Fruit fly (Drosophila melanogaster) whole organism, pupa: ENCODE measurements around the gene Sodh1.

ENCODE experiments used
- CG10348 ChIP-seq: fragments of 200-800 bp; sonication (Bioruptor generic); IDR thresholded peaks from 2 replicates; pipeline ENCODE4 v1.3.6; 2022; ENCODE audit warnings: missing biosample characterization, missing genetic modification characterization
- CG12605 ChIP-seq: fragments of 200-800 bp; sonication (Bioruptor generic); IDR thresholded peaks from 2 replicates; pipeline ENCODE4 v1.3.6; 2022; ENCODE audit warnings: missing biosample characterization, missing genetic modification characterization
- CG13204 ChIP-seq: fragments of 200-800 bp; sonication (Bioruptor generic); optimal IDR thresholded peaks from 2 replicates; lab custom pipeline; 2018; ENCODE audit warnings: missing biosample characterization, mild to moderate bottlenecking, missing genetic modification characterization, moderate library complexity
- CG14655 ChIP-seq: fragments of 200-800 bp; sonication (Bioruptor generic); optimal IDR thresholded peaks from 3 replicates; lab custom pipeline; 2017; ENCODE audit warnings: mild to moderate bottlenecking, missing biosample characterization, missing genetic modification reagents, missing genetic modification characterization
- CG15710 ChIP-seq: fragments of 200-800 bp; sonication (Bioruptor generic); optimal IDR thresholded peaks from 2 replicates; lab custom pipeline; 2018; ENCODE audit warnings: missing biosample characterization, mild to moderate bottlenecking, missing genetic modification characterization, moderate library complexity
- CG17806 ChIP-seq: fragments of 200-800 bp; sonication (Bioruptor generic); optimal IDR thresholded peaks from 2 replicates; lab custom pipeline; 2018; ENCODE audit warnings: missing biosample characterization, mild to moderate bottlenecking, missing genetic modification characterization, moderate library complexity
- CG32121 ChIP-seq: fragments of 200-800 bp; sonication (Bioruptor generic); IDR thresholded peaks from 2 replicates; pipeline ENCODE4 v1.3.6; 2022; ENCODE audit warnings: missing biosample characterization, missing genetic modification characterization
- CG34367 ChIP-seq: fragments of 200-800 bp; sonication (Bioruptor generic); optimal IDR thresholded peaks from 2 replicates; lab custom pipeline; 2018; ENCODE audit warnings: missing biosample characterization, mild to moderate bottlenecking, missing genetic modification characterization
- CG4496 ChIP-seq: fragments of 200-800 bp; sonication (Bioruptor generic); IDR thresholded peaks from 3 replicates; pipeline ENCODE4 v1.3.6; 2022; ENCODE audit warnings: missing biosample characterization, missing genetic modification characterization
- CG8159 ChIP-seq: fragments of 200-800 bp; sonication (Bioruptor generic); optimal IDR thresholded peaks from 3 replicates; lab custom pipeline; 2018; ENCODE audit warnings: missing biosample characterization, mild to moderate bottlenecking, missing genetic modification characterization, moderate library complexity
- CG8301 ChIP-seq: fragments of 200-800 bp; sonication (Bioruptor generic); optimal IDR thresholded peaks from 2 replicates; lab custom pipeline; 2018; ENCODE audit warnings: missing biosample characterization, mild to moderate bottlenecking, missing genetic modification characterization
- CG9948 ChIP-seq: fragments of 200-800 bp; sonication (Bioruptor generic); optimal IDR thresholded peaks from 2 replicates; lab custom pipeline; 2018; ENCODE audit warnings: missing biosample characterization, mild to moderate bottlenecking, missing genetic modification characterization, moderate library complexity
- D1 ChIP-seq: fragments of 200-800 bp; sonication (Bioruptor generic); optimal IDR thresholded peaks from 2 replicates; lab custom pipeline; 2018; ENCODE audit warnings: missing biosample characterization, mild to moderate bottlenecking, missing genetic modification characterization, moderate library complexity
- EcR ChIP-seq: fragments of 200-800 bp; sonication (Bioruptor generic); optimal IDR thresholded peaks from 3 replicates; lab custom pipeline; 2019; ENCODE audit warnings: missing biosample characterization, missing genetic modification characterization, mild to moderate bottlenecking, moderate library complexity, missing genetic modification reagents
- Ets98B ChIP-seq: fragments of 200-800 bp; sonication (Bioruptor generic); IDR thresholded peaks from 2 replicates; pipeline ENCODE4 v1.3.6; 2022; ENCODE audit warnings: missing biosample characterization, missing genetic modification characterization
- Pif1A ChIP-seq: fragments of 200-800 bp; sonication (Bioruptor generic); optimal IDR thresholded peaks from 3 replicates; lab custom pipeline; 2016; ENCODE audit warnings: missing biosample characterization, missing genetic modification characterization
- Pif1B ChIP-seq: fragments of 200-800 bp; sonication (Bioruptor generic); optimal IDR thresholded peaks from 3 replicates; lab custom pipeline; 2016; ENCODE audit warnings: missing biosample characterization, missing genetic modification characterization
- Snoo ChIP-seq: fragments of 200-800 bp; sonication (Bioruptor generic); optimal IDR thresholded peaks from 3 replicates; lab custom pipeline; 2017; ENCODE audit warnings: missing biosample characterization, mild to moderate bottlenecking, missing genetic modification characterization, inconsistent platforms
- fd96Ca ChIP-seq: fragments of 200-800 bp; sonication (Bioruptor generic); IDR thresholded peaks from 3 replicates; pipeline ENCODE4 v1.3.6; 2022; ENCODE audit warnings: missing biosample characterization, missing genetic modification characterization
- gl ChIP-seq: fragments of 200-800 bp; sonication (Bioruptor generic); optimal IDR thresholded peaks from 2 replicates; lab custom pipeline; 2018; ENCODE audit warnings: missing biosample characterization, mild to moderate bottlenecking, missing genetic modification characterization
- rn ChIP-seq: fragments of 200-800 bp; sonication (Bioruptor generic); IDR thresholded peaks from 2 replicates; pipeline ENCODE4 v1.3.6; 2022; ENCODE audit warnings: missing biosample characterization, missing genetic modification characterization

The Sodh1 gene

DNA sequence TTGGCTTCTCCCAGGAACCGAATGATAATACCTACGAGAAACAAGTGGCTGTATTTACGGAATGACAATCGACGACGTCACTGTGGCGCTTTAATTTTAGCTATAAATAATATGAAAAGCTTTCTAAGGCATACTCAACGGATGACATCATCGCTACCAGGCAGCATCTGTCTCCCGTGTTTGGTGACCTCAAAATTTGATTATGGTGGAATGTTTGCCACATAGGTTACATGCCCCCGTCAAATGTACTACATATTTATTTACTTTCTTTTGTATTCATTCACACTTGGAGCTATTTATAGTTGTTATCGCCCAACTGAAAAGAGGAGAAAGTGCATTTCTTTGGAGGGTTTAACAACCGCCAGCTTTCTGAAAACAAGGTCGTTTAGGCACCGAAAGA is 14.1 kb downstream of the Sodh1 start:
- TF ChIP-seq EcR: peak; percentile 60
- no peak for TF ChIP-seq Ets98B
- no peak for TF ChIP-seq Snoo (tag; lab: Kevin White, UChicago)

DNA sequence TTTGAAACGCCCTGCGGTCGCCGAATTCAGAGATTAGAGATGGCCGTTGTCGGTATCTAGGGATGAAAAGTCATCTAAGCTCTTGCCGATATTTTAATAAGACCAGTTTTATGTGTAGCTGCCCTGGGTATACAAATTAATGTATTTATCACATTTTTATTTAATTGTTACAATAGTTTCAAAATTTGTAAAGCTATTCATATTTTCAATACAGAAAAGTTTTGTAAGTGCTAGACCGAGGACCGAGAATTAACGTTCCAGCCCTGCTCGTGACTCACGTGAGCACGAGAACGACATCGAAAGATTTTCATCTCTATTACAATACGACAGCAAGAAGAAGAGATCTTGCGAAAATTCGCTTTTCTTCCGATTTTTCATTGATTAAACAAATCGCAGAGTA is 15.0 kb downstream of the Sodh1 start, which contains the start of the genes CG1105 and CG1965:
Gene CG1105 (minus strand): TSS at position 45 of the 400 bp plus-strand sequence.
Gene CG1965 (plus strand): TSS at position 310 of the 400 bp plus-strand sequence.
- TF ChIP-seq CG8301 (tag; lab: Kevin White, UChicago): no peak
- TF ChIP-seq gl (tag; lab: Kevin White, UChicago): peak; percentile 14
- peak; percentile 85 for TF ChIP-seq CG32121
- TF ChIP-seq Pif1A (GFP tag; lab: Kevin White, UChicago): peak; percentile 87
- peak; percentile 67 for TF ChIP-seq CG12605
- TF ChIP-seq CG4496: peak; percentile 89
- TF ChIP-seq EcR: peak; percentile 15
- TF ChIP-seq CG14655 (GFP tag; lab: Kevin White, UChicago): no peak
- peak; percentile 80 for TF ChIP-seq CG17806 (tag; lab: Kevin White, UChicago)
- TF ChIP-seq CG8159: peak; percentile 83
- TF ChIP-seq CG9948 (tag; lab: Kevin White, UChicago): peak; percentile 74
- no peak for TF ChIP-seq Pif1B
- TF ChIP-seq fd96Ca: peak; percentile 92
- TF ChIP-seq CG34367 (tag; lab: Kevin White, UChicago): peak; percentile 68
- no peak for TF ChIP-seq D1 (tag; lab: Kevin White, UChicago)
- peak; percentile 88 for TF ChIP-seq rn (GFP tag; lab: Robert Waterston, UW)
- peak; percentile 85 for TF ChIP-seq CG15710 (tag; lab: Kevin White, UChicago)
- peak; percentile 75 for TF ChIP-seq Snoo (tag; lab: Kevin White, UChicago)
- TF ChIP-seq CG10348 (GFP tag; lab: Robert Waterston, UW): peak; percentile 76
- peak; percentile 79 for TF ChIP-seq Ets98B
- TF ChIP-seq CG13204 (GFP tag; lab: Kevin White, UChicago): no peak
- TF ChIP-seq, all 21 proteins: peak for 16

DNA sequence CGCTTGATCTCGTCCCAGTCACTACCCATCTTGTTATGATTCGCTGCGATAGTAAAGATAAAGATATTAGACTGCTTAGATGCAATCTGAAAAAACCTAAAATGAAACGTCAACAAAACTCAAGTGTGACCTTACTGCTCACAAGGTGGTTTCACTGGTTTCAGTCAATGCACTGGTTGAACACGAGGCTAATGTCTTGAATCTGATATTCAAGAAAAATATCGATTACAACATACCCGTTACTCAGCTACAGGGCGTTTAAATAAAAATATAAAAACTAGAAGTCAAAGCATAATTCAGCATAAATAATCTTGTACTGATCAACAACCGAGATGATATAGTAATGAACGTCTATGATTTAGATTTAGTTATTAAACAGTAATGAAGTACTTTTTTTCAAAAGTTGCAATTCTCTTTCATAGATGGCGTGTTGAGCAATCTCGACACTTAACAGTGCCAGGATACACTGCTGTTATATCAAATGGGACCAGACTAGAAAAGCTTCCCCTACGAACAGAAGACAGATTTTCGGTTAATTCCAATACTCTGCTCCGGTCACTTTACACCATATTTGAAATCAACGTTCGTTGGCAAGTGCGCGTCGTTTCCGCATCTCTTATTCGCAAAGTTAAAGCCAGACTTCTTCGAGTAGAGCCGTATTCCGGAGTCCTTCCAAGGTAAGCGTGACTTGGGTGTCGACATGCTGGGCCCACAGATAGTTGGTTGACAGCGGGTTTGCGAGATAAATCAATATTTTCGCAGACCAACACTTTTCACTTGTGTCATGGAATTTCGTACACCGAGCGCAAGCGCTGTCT is 22.4 kb downstream of the Sodh1 start, which contains the start of the genes Ufl1 and CG1943:
Gene Ufl1 (minus strand): TSS at position 156 of the 818 bp plus-strand sequence.
Gene CG1943 (plus strand): TSS at position 563 of the 818 bp plus-strand sequence.
- TF ChIP-seq CG12605: no peak
- TF ChIP-seq CG14655 (GFP tag; lab: Kevin White, UChicago): no peak
- TF ChIP-seq rn (GFP tag; lab: Robert Waterston, UW): no peak
- no peak for TF ChIP-seq CG8301 (tag; lab: Kevin White, UChicago)
- TF ChIP-seq EcR: no peak
- TF ChIP-seq CG32121: no peak
- no peak for TF ChIP-seq fd96Ca
- TF ChIP-seq gl (tag; lab: Kevin White, UChicago): no peak
- TF ChIP-seq CG9948 (tag; lab: Kevin White, UChicago): no peak
- no peak for TF ChIP-seq CG15710 (tag; lab: Kevin White, UChicago)
- TF ChIP-seq CG17806 (tag; lab: Kevin White, UChicago): no peak
- no peak for TF ChIP-seq CG13204 (GFP tag; lab: Kevin White, UChicago)
- TF ChIP-seq CG8159: no peak
- no peak for TF ChIP-seq CG34367 (tag; lab: Kevin White, UChicago)
- no peak for TF ChIP-seq D1 (tag; lab: Kevin White, UChicago)
- no peak for TF ChIP-seq Ets98B
- no peak for TF ChIP-seq CG4496
- TF ChIP-seq, all 21 proteins: peak for 0

DNA sequence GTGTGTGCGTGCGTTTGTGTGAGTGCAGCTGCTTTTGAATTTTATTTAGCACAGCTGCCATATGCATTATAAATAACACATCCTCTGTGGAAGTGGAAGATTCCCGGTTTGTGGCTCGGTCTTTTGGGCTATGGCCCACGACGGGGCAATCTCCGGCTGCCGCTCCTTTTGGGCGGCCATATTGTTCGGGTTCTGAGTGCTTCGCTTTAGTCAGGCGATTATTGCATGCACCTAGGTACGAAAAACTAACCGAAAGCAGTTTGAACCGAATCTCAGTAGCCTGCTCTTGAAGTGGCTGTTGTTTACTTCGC is 22.9 kb downstream of the Sodh1 start:
- TF ChIP-seq CG9948 (tag; lab: Kevin White, UChicago) (no peak), CG15710 (tag; lab: Kevin White, UChicago) (no peak), fd96Ca (no peak), gl (tag; lab: Kevin White, UChicago) (no peak), CG12605 (no peak), CG32121 (no peak), Snoo (tag; lab: Kevin White, UChicago) (no peak), CG13204 (GFP tag; lab: Kevin White, UChicago) (no peak), CG14655 (GFP tag; lab: Kevin White, UChicago) (no peak), CG4496 (no peak), CG17806 (tag; lab: Kevin White, UChicago) (no peak), rn (GFP tag; lab: Robert Waterston, UW) (no peak), CG8301 (tag; lab: Kevin White, UChicago) (no peak), Pif1B (no peak), D1 (tag; lab: Kevin White, UChicago) (no peak)

- no peak for TF ChIP-seq CG13204 (GFP tag; lab: Kevin White, UChicago)
- no peak for TF ChIP-seq rn (GFP tag; lab: Robert Waterston, UW)
- peak; percentile 91 for TF ChIP-seq CG8159
- TF ChIP-seq CG9948 (tag; lab: Kevin White, UChicago): peak; percentile 90
- TF ChIP-seq CG17806 (tag; lab: Kevin White, UChicago): peak; percentile 92
- peak; percentile 82 for TF ChIP-seq gl (tag; lab: Kevin White, UChicago)
- no peak for TF ChIP-seq CG12605
- TF ChIP-seq Ets98B: no peak
- TF ChIP-seq Snoo (tag; lab: Kevin White, UChicago): peak; percentile 93
- peak; percentile 92 for TF ChIP-seq CG14655 (GFP tag; lab: Kevin White, UChicago)
- peak; percentile 94 for TF ChIP-seq EcR
- peak; percentile 89 for TF ChIP-seq CG34367 (tag; lab: Kevin White, UChicago)
- peak; percentile 89 for TF ChIP-seq CG15710 (tag; lab: Kevin White, UChicago)
- peak; percentile 93 for TF ChIP-seq Pif1B
- TF ChIP-seq Pif1A (GFP tag; lab: Kevin White, UChicago): peak; percentile 93
- no peak for TF ChIP-seq CG32121
- TF ChIP-seq CG8301 (tag; lab: Kevin White, UChicago): peak; percentile 91
- TF ChIP-seq, all 21 proteins: peak for 12
Observed at dm6 chr3R:7075712-7076183, 23.6 kb downstream of the Sodh1 start.
